Fruit fly (Drosophila melanogaster) whole organism, adult: Measurements from ENCODE around the gene Ggamma30A.

Source experiments
- CG11617 ChIP-seq: fragments of 200-800 bp; sonication (Bioruptor generic); optimal IDR thresholded peaks from 2 replicates; lab custom pipeline; 2017; ENCODE audit warnings: mild to moderate bottlenecking, missing biosample characterization, missing genetic modification reagents, missing genetic modification characterization
- CG12768 ChIP-seq: fragments of 200-800 bp; sonication (Bioruptor generic); optimal IDR thresholded peaks from 2 replicates; lab custom pipeline; 2017; ENCODE audit warnings: missing biosample characterization, missing genetic modification characterization, mild to moderate bottlenecking, moderate library complexity, missing genetic modification reagents
- CG14711 ChIP-seq: fragments of 200-800 bp; sonication (Bioruptor generic); optimal IDR thresholded peaks from 2 replicates; lab custom pipeline; 2018; ENCODE audit warnings: missing biosample characterization, mild to moderate bottlenecking, missing genetic modification characterization, moderate library complexity
- CG5204 ChIP-seq: fragments of 200-800 bp; sonication (Bioruptor generic); optimal IDR thresholded peaks from 2 replicates; lab custom pipeline; 2016; ENCODE audit warnings: missing biosample characterization, missing genetic modification characterization
- Clk ChIP-seq: fragments of 200-800 bp; sonication (Bioruptor generic); optimal IDR thresholded peaks from 2 replicates; lab custom pipeline; 2017; ENCODE audit warnings: missing biosample characterization, missing genetic modification characterization
- Crg-1 ChIP-seq: fragments of 200-800 bp; sonication (Bioruptor generic); optimal IDR thresholded peaks from 2 replicates; lab custom pipeline; 2016; ENCODE audit warnings: missing biosample characterization, missing genetic modification characterization
- cnc ChIP-seq, 2 experiments: fragments of >200 bp; optimal IDR thresholded peaks; 2 replicates each; lab custom pipeline; 2017
- ovo ChIP-seq: fragments of 200-800 bp; sonication (Bioruptor generic); optimal IDR thresholded peaks from 2 replicates; lab custom pipeline; 2016; ENCODE audit warnings: missing biosample characterization, missing genetic modification characterization
- tj ChIP-seq: fragments of 200-800 bp; sonication (Bioruptor generic); optimal IDR thresholded peaks from 3 replicates; lab custom pipeline; 2017; ENCODE audit warnings: missing biosample characterization, mild to moderate bottlenecking, missing genetic modification characterization, moderate library complexity
- toe ChIP-seq: fragments of 200-800 bp; sonication (Bioruptor generic); optimal IDR thresholded peaks from 2 replicates; lab custom pipeline; 2016; ENCODE audit warnings: missing biosample characterization, missing genetic modification characterization

dm6 chr2L:9256316-9256715 is at the start of gene Ggamma30A:
- no peak for TF ChIP-seq tj
- TF ChIP-seq cnc (optimal IDR thresholded peaks at IDR 0.05; lab: Kevin White, UChicago) = no peak
- no peak for TF ChIP-seq CG11617 (GFP tag; lab: Kevin White, UChicago)
- no peak for TF ChIP-seq CG5204 (GFP tag; lab: Kevin White, UChicago)
- peak; percentile 15 for TF ChIP-seq CG12768
- TF ChIP-seq ovo = no peak
- TF ChIP-seq toe (GFP tag; lab: Kevin White, UChicago) = no peak
- TF ChIP-seq Crg-1 (GFP tag; lab: Kevin White, UChicago) = no peak
- TF ChIP-seq CG14711 = no peak
- TF ChIP-seq Clk (GFP tag; lab: Kevin White, UChicago) = no peak
